Fruit fly (Drosophila melanogaster) whole organism, prepupa: Measurements from ENCODE around the gene CG13784.

ENCODE experiments used
- Blimp-1 ChIP-seq: fragments of 200-800 bp; sonication (Bioruptor generic); optimal IDR thresholded peaks from 3 replicates; lab custom pipeline; 2017; ENCODE audit warnings: missing biosample characterization, missing genetic modification characterization, mild to moderate bottlenecking, moderate library complexity, missing genetic modification reagents
- CG11902 ChIP-seq: fragments of 200-800 bp; sonication (Bioruptor generic); optimal IDR thresholded peaks from 3 replicates; lab custom pipeline; 2016; ENCODE audit warnings: missing biosample characterization, missing genetic modification characterization
- CG8319 ChIP-seq: fragments of 200-800 bp; sonication (Bioruptor generic); optimal IDR thresholded peaks from 3 replicates; lab custom pipeline; 2016; ENCODE audit warnings: missing biosample characterization, missing genetic modification characterization
- Eip93F ChIP-seq: fragments of 200-800 bp; sonication (Bioruptor generic); optimal IDR thresholded peaks from 2 replicates; lab custom pipeline; 2016; ENCODE audit warnings: missing biosample characterization, mild to moderate bottlenecking, missing genetic modification characterization
- Ets96B ChIP-seq: fragments of 200-800 bp; optimal IDR thresholded peaks from 2 replicates; lab custom pipeline; 2019; ENCODE audit warnings: missing biosample characterization, mild to moderate bottlenecking, missing genetic modification characterization, moderate library complexity
- Lpt ChIP-seq: fragments of 200-800 bp; sonication (Bioruptor generic); optimal IDR thresholded peaks from 3 replicates; lab custom pipeline; 2016; ENCODE audit warnings: missing biosample characterization, missing genetic modification characterization
- OdsH ChIP-seq: fragments of 200-800 bp; sonication (Bioruptor generic); optimal IDR thresholded peaks from 3 replicates; lab custom pipeline; 2016; ENCODE audit warnings: missing biosample characterization, missing genetic modification characterization
- spab ChIP-seq: fragments of 200-800 bp; sonication (Bioruptor generic); optimal IDR thresholded peaks from 2 replicates; lab custom pipeline; 2017; ENCODE audit warnings: missing biosample characterization, mild to moderate bottlenecking, missing genetic modification characterization, missing genetic modification reagents

- TF ChIP-seq OdsH (GFP tag; lab: Kevin White, UChicago) (no peak), Lpt (GFP tag; lab: Kevin White, UChicago) (no peak), Blimp-1 (GFP tag; lab: Kevin White, UChicago) (no peak), CG8319 (GFP tag; lab: Kevin White, UChicago) (no peak), Eip93F (GFP tag; lab: Kevin White, UChicago) (no peak), Ets96B (tag; lab: Kevin White, UChicago) (no peak), CG11902 (no peak), spab (GFP tag; lab: Kevin White, UChicago) (no peak)
Observed at dm6 chr2L:7181978-7182392, 37.8 kb downstream of the CG13784 start, which contains the start of gene MICU1.
